Worm (Caenorhabditis elegans): ENCODE measurements around the gene far-1.

Gene far-1

DNA sequence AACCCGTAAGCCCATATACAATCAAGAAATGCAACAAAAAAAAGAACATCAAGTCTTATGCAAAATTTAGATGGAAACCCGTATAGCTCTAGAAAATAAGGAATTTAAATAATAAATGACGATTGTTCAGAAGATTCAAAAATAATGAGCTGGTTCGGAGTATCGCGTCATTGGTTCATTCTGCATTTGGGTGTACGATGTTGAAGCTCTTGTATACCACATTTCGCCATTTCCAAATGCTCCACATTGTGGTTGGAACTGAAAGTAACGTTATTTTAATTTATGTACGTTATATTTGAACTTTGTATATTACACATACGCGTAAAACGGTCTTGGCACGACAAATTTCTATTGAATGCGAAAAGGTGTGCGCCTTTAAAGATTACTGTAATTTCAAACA, 20.7 kb downstream of the far-1 start:
- TF ChIP-seq spr-1 (tag; optimal IDR thresholded peaks at IDR 0.05) (peak; percentile 39), ztf-11 (tag; optimal IDR thresholded peaks at IDR 0.05) (no peak), mxl-2 (GFP tag; conservative IDR thresholded peaks at IDR 0.05) (no peak), daf-8 (GFP tag; IDR thresholded peaks at IDR 0.05) (no peak), lim-7 (GFP tag; IDR thresholded peaks at IDR 0.05) (no peak), madf-9 (GFP tag; conservative IDR thresholded peaks at IDR 0.05) (no peak), ztf-7 (tag; optimal IDR thresholded peaks at IDR 0.05) (no peak), php-3 (GFP tag; IDR thresholded peaks at IDR 0.05) (no peak), jun-1 (tag; optimal IDR thresholded peaks at IDR 0.05) (no peak), T20F7.1 (GFP tag; optimal IDR thresholded peaks at IDR 0.05) (peak; percentile 71), Y5F2A.4 (GFP tag; optimal IDR thresholded peaks at IDR 0.05) (no peak), T26A8.4 (GFP tag; IDR thresholded peaks at IDR 0.05) (peak; percentile 66), F37D6.2 (tag; optimal IDR thresholded peaks at IDR 0.05) (no peak), zfp-2 (tag; optimal IDR thresholded peaks at IDR 0.05) (no peak), duxl-1 (tag; optimal IDR thresholded peaks at IDR 0.05; ENCODE audit: poor library complexity) (peak; percentile 55), nhr-48 (tag; optimal IDR thresholded peaks at IDR 0.05) (no peak), F26F4.8 (GFP tag; conservative IDR thresholded peaks at IDR 0.05) (no peak), fos-1 (tag; optimal IDR thresholded peaks at IDR 0.05) (no peak), Y75B8A.6 (GFP tag; IDR thresholded peaks at IDR 0.05) (no peak), snpc-4 (tag; optimal IDR thresholded peaks at IDR 0.05) (no peak), dmd-8 (GFP tag; IDR thresholded peaks at IDR 0.05) (no peak), skn-1 (tag; optimal IDR thresholded peaks at IDR 0.05) (no peak), mdl-1 (tag; optimal IDR thresholded peaks at IDR 0.05) (no peak), lsy-2 (tag; optimal IDR thresholded peaks at IDR 0.05) (peak in 1 of 2 experiments; percentile 55), ZK337.2 (GFP tag; IDR thresholded peaks at IDR 0.05) (no peak), Y48G9A.11 (GFP tag; IDR thresholded peaks at IDR 0.05) (no peak), vab-7 (GFP tag; IDR thresholded peaks at IDR 0.05) (no peak), unc-62 (GFP tag; optimal IDR thresholded peaks at IDR 0.05 in 1 of 2) (no peak), unc-62 (tag; optimal IDR thresholded peaks at IDR 0.05) (no peak), ama-1 (optimal IDR thresholded peaks at IDR 0.05) (no peak), nhr-111 (GFP tag; optimal IDR thresholded peaks at IDR 0.05) (no peak), unc-39 (tag; optimal IDR thresholded peaks at IDR 0.05) (no peak), dmd-6 (GFP tag; IDR thresholded peaks at IDR 0.05) (peak; percentile 34; the same call in 1 of the 2 replicates), lin-38 (GFP tag; IDR thresholded peaks at IDR 0.05) (peak; percentile 60), attf-4 (tag; optimal IDR thresholded peaks at IDR 0.05) (no peak), hif-1 (tag; optimal IDR thresholded peaks at IDR 0.05) (no peak), F10B5.3 (tag; optimal IDR thresholded peaks at IDR 0.05) (no peak), saeg-2 (GFP tag; IDR thresholded peaks at IDR 0.05) (no peak), daf-19 (GFP tag; conservative IDR thresholded peaks at IDR 0.05) (no peak), cey-2 (tag; optimal IDR thresholded peaks at IDR 0.05; ENCODE audit: borderline replicate concordance, insufficient read depth) (no peak), lin-39 (tag; optimal IDR thresholded peaks at IDR 0.05) (no peak), fkh-10 (GFP tag; optimal IDR thresholded peaks at IDR 0.05) (no peak), sdz-12 (GFP tag; optimal IDR thresholded peaks at IDR 0.05) (no peak), lin-29 (GFP tag; IDR thresholded peaks at IDR 0.05) (no peak), pqm-1 (tag; optimal IDR thresholded peaks at IDR 0.05) (no peak), zag-1 (tag; optimal IDR thresholded peaks at IDR 0.05) (no peak), aha-1 (tag) (no peak), D1046.2 (GFP tag; IDR thresholded peaks at IDR 0.05) (no peak), tra-1 (GFP tag; IDR thresholded peaks at IDR 0.05) (no peak), unc-130 (GFP tag; optimal IDR thresholded peaks at IDR 0.05) (no peak), ctbp-1 (GFP tag; IDR thresholded peaks at IDR 0.05) (no peak), set-16 (GFP tag; IDR thresholded peaks at IDR 0.05) (no peak), ZK546.5 (tag; optimal IDR thresholded peaks at IDR 0.05) (no peak)

All from whole organism, L4 larva.